Worm (Caenorhabditis elegans) whole organism, L3 larva: ENCODE measurements around the gene Y43F4A.1.
A peak's percentile ranks its signal among the peaks of the same experiment; 100 is the strongest.

ENCODE experiments used
- ama-1 ChIP-seq: fragments of 150-350 bp; optimal IDR thresholded peaks from 2 replicates; lab custom pipeline; 2018
- ceh-16 ChIP-seq: sonication (generic microtip); optimal IDR thresholded peaks from 2 replicates; lab custom pipeline; 2017; ENCODE audit warnings: missing biosample characterization, missing genetic modification characterization
- ceh-28 ChIP-seq: fragments of 150-350 bp; optimal IDR thresholded peaks from 2 replicates; lab custom pipeline; 2014; ENCODE audit warnings: missing biosample characterization, missing genetic modification reagents, missing genetic modification characterization
- egl-27 ChIP-seq: sonication (generic microtip); optimal IDR thresholded peaks from 4 replicates; lab custom pipeline; 2017; ENCODE audit warnings: missing biosample characterization, missing genetic modification reagents, missing genetic modification characterization
- jun-1 ChIP-seq: fragments of 150-350 bp; optimal IDR thresholded peaks from 2 replicates; lab custom pipeline; 2014; ENCODE audit warnings: missing biosample characterization, missing genetic modification reagents, missing genetic modification characterization
- mdl-1 ChIP-seq: fragments of 150-350 bp; optimal IDR thresholded peaks from 2 replicates; lab custom pipeline; 2014; ENCODE audit warnings: missing biosample characterization, missing genetic modification characterization
- nhr-237 ChIP-seq: fragments of 150-350 bp; optimal IDR thresholded peaks from 2 replicates; lab custom pipeline; 2014; ENCODE audit warnings: missing biosample characterization, missing genetic modification characterization
- nhr-76 ChIP-seq: fragments of 150-350 bp; sonication (generic microtip); optimal IDR thresholded peaks from 5 replicates; lab custom pipeline; 2014; ENCODE audit warnings: missing biosample characterization, missing genetic modification characterization
- pha-4 ChIP-seq: fragments of 150-350 bp; optimal IDR thresholded peaks from 2 replicates; lab custom pipeline; 2014; ENCODE audit warnings: missing biosample characterization, missing genetic modification reagents, missing genetic modification characterization
- skn-1 ChIP-seq: fragments of 150-350 bp; optimal IDR thresholded peaks from 2 replicates; lab custom pipeline; 2014; ENCODE audit warnings: missing biosample characterization, missing genetic modification characterization
- zag-1 ChIP-seq: fragments of 150-350 bp; optimal IDR thresholded peaks from 2 replicates; lab custom pipeline; 2014; ENCODE audit warnings: missing biosample characterization, missing genetic modification characterization

DNA sequence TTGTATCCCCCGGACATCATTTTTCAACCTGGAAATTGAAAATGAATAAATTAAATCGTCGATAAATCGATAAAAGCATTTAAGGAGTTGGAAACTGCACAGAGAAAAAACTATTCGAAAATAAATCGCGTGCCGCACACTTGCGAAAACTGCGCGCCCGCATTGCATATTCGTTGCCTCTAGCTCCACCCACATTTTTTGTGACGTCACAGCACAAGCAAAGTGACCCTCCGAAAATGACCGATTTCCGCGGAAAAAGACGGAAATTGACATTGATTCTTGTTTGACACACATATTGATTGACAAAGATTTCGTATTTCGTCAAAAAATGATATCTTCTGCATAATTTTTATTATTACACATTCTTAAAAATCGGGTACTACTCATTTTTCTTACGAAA, 46.0 kb downstream of the Y43F4A.1 start, which contains the start of gene cpf-2:
- no peak for TF ChIP-seq ama-1 (lab: Kevin White, UChicago)
- no peak for TF ChIP-seq ceh-16 (tag; lab: Kevin White, UChicago)
- TF ChIP-seq pha-4 (tag; lab: Kevin White, UChicago), result peak; percentile 68
- no peak for TF ChIP-seq skn-1
- no peak for TF ChIP-seq nhr-237 (tag; lab: Kevin White, UChicago)
- TF ChIP-seq zag-1 (tag; lab: Kevin White, UChicago), result no peak
- no peak for TF ChIP-seq mdl-1
- no peak for TF ChIP-seq nhr-76 (tag; lab: Kevin White, UChicago)
- TF ChIP-seq ceh-28 (tag; lab: Kevin White, UChicago), result peak; percentile 78
- TF ChIP-seq jun-1 (tag; lab: Kevin White, UChicago), result peak; percentile 2
- TF ChIP-seq egl-27 (tag; lab: Kevin White, UChicago), result no peak
